Fruit fly (Drosophila melanogaster): ENCODE measurements around the gene CG33303.

CG33303 gene

DNA sequence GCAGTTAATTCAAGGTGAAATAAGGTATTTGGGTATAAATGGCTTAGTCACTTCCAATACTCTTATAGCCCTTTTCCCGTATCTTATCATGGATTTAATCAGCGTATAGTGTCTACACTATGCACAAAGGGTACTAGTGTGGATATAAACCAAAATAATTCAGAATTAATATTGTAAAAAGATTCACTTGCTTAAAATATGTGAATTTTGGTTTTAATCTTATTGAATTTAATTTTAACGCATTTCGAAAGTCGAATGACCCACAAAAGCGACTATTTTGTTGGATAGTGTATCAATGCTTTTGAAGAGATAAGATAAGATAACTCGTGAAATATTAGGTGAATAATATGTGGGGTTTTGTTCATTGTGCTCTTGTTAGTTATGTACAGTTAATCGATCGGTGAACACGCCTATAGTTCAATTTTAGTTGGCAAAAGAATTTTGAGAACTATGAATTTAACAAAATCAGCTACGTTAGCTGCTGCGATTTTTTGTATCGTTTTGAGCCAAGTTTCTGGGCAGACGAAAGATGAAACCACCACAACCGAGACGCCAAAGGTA, 6.4 kb upstream of the CG33303 start, which contains the start of gene CG5096 (continued):
- peak; percentile 41 for TF ChIP-seq CG7928 (GFP tag; optimal IDR thresholded peaks at IDR 0.05)
- TF ChIP-seq mld (GFP tag; IDR thresholded peaks at IDR 0.05; ENCODE audit: partially characterized antibody): no peak
- TF ChIP-seq Deaf1 (tag; optimal IDR thresholded peaks at IDR 0.05): peak; percentile 75
- peak; percentile 93 for TF ChIP-seq grau (tag; optimal IDR thresholded peaks at IDR 0.05)
- peak; percentile 74 for TF ChIP-seq Nf-YB (GFP tag; optimal IDR thresholded peaks at IDR 0.05)
- peak; percentile 72; the same call in 1 of the 2 replicates for TF ChIP-seq sisA (GFP tag; IDR thresholded peaks at IDR 0.05)
- TF ChIP-seq CG9876 (GFP tag; optimal IDR thresholded peaks at IDR 0.05): no peak
- peak; percentile 69 for TF ChIP-seq Hmx (GFP tag; optimal IDR thresholded peaks at IDR 0.05)
- peak; percentile 47 for TF ChIP-seq slp2 (GFP tag; optimal IDR thresholded peaks at IDR 0.05)
- TF ChIP-seq CG11723 (GFP tag; optimal IDR thresholded peaks at IDR 0.05): peak; percentile 70
- peak; percentile 66 for TF ChIP-seq zen (tag; optimal IDR thresholded peaks at IDR 0.05)
- TF ChIP-seq Elba2 (GFP tag; optimal IDR thresholded peaks at IDR 0.05): no peak
- TF ChIP-seq Ets97D (GFP tag; optimal IDR thresholded peaks at IDR 0.05): peak; percentile 50
- peak; percentile 50 for TF ChIP-seq cato (GFP tag; optimal IDR thresholded peaks at IDR 0.05; ENCODE audit: borderline replicate concordance)
- peak; percentile 84 for TF ChIP-seq CG18476 (GFP tag; optimal IDR thresholded peaks at IDR 0.05)
- no peak for TF ChIP-seq zen2 (GFP tag; IDR thresholded peaks at IDR 0.05; ENCODE audit: partially characterized antibody)
- TF ChIP-seq Antp (GFP tag; optimal IDR thresholded peaks at IDR 0.05): peak; percentile 48
- peak; percentile 89 for TF ChIP-seq CrebB (tag; optimal IDR thresholded peaks at IDR 0.05)
- TF ChIP-seq CG17568 (GFP tag; optimal IDR thresholded peaks at IDR 0.05): peak; percentile 86
- TF ChIP-seq crc (GFP tag; optimal IDR thresholded peaks at IDR 0.05): peak; percentile 79
- peak; percentile 90 for TF ChIP-seq CG12659 (GFP tag; optimal IDR thresholded peaks at IDR 0.05)
- peak; percentile 84 for TF ChIP-seq CG15011 (GFP tag; optimal IDR thresholded peaks at IDR 0.05)
- no peak; the same call in 1 of the 2 replicates for TF ChIP-seq CG11247 (GFP tag; IDR thresholded peaks at IDR 0.05)
- peak; percentile 94 for TF ChIP-seq Hmr (GFP tag; optimal IDR thresholded peaks at IDR 0.05)
- peak; percentile 93; the same call in 1 of the 2 replicates for TF ChIP-seq HLH3B (GFP tag; IDR thresholded peaks at IDR 0.05)
- TF ChIP-seq dmrt11E (tag; optimal IDR thresholded peaks at IDR 0.05): peak; percentile 49
- no peak for TF ChIP-seq Rx (GFP tag; IDR thresholded peaks at IDR 0.05)
- TF ChIP-seq MTF-1 (GFP tag; optimal IDR thresholded peaks at IDR 0.05; ENCODE audit: borderline replicate concordance): peak; percentile 60
- peak; percentile 78 for TF ChIP-seq CG1792 (GFP tag; optimal IDR thresholded peaks at IDR 0.05)
- TF ChIP-seq MBD-R2 (GFP tag; IDR thresholded peaks at IDR 0.05): peak; percentile 79; the same call in 1 of the 2 replicates
- TF ChIP-seq Nf-YC (tag; optimal IDR thresholded peaks at IDR 0.05): peak; percentile 69
- peak; percentile 82 for TF ChIP-seq ash1 (GFP tag; optimal IDR thresholded peaks at IDR 0.05)
- peak; percentile 49 for TF ChIP-seq CG3995 (GFP tag; optimal IDR thresholded peaks at IDR 0.05)
- peak; percentile 82; the same call in 1 of the 2 replicates for TF ChIP-seq ttk (GFP tag; IDR thresholded peaks at IDR 0.05)
- TF ChIP-seq yki (optimal IDR thresholded peaks at IDR 0.05): no peak
- peak; percentile 71 for TF ChIP-seq CG31365 (tag; optimal IDR thresholded peaks at IDR 0.05)
- peak; percentile 35 for TF ChIP-seq YL-1 (GFP tag; optimal IDR thresholded peaks at IDR 0.05)
- TF ChIP-seq CG11085 (GFP tag; IDR thresholded peaks at IDR 0.05): peak; percentile 83
- TF ChIP-seq NfI (GFP tag; optimal IDR thresholded peaks at IDR 0.05): peak; percentile 89
- TF ChIP-seq Hr3 (GFP tag; optimal IDR thresholded peaks at IDR 0.05): peak; percentile 79
- TF ChIP-seq CG6175 (GFP tag; IDR thresholded peaks at IDR 0.05): peak; percentile 63; the same call in 1 of the 3 replicates
- peak; percentile 45 for TF ChIP-seq luna (GFP tag; optimal IDR thresholded peaks at IDR 0.05)
- no peak for TF ChIP-seq inv (GFP tag; IDR thresholded peaks at IDR 0.05; ENCODE audit: partially characterized antibody)
- peak; percentile 86 for TF ChIP-seq lmd (GFP tag; IDR thresholded peaks at IDR 0.05)
- TF ChIP-seq Rfx (GFP tag; IDR thresholded peaks at IDR 0.05): peak; percentile 93
- TF ChIP-seq Adf1 (GFP tag; IDR thresholded peaks at IDR 0.05): peak; percentile 76
- no peak for TF ChIP-seq CG12071 (GFP tag; optimal IDR thresholded peaks at IDR 0.05)
- TF ChIP-seq CG1602 (GFP tag; optimal IDR thresholded peaks at IDR 0.05): peak; percentile 76
- TF ChIP-seq Dbx (GFP tag; IDR thresholded peaks at IDR 0.05): peak; percentile 94
- peak; percentile 51 for TF ChIP-seq trh (GFP tag; optimal IDR thresholded peaks at IDR 0.05)

Data from whole organism, embryonic.